ENCODE assay signal across 1 fruit fly cellular context in the genomic region with DNA sequence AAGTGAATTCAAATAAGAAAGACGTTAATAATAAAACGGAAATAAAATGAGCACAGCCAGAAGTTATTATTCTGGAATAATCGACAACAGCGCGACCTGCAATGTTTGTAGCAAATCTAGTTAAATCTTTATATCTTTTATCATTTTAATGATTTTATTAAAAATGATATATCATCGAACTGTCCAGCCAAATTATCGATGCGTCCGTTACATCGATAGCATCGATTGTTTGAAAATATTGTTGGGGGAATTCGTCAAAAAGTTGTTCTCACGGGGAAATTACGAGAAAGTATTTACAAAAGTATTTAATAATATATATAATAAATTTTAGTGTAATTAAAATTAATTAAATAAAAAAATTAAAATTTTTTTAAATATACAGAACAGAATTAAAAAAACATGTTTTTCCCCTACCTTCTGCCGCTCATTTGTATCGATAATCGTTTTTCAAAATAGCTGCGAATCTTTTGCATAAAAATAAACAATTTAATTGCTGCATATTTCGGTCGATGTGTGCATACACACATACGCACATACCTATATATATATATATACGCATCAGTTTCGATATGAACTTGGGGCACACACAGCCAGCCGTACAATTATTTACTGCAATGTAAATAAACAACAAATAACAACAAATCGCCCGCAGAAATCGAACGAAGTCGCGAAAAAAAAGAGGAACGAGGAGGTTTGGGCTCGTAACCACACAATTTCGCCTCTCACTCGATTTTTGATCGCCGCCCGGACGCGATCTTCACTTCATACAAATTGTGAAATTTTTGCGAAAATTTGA.
TF ChIP-seq lines count a peak whose summit lies in the region.

Gene CG32599 (plus strand): TSS at position 746 of the 796 bp plus-strand sequence.

TF ChIP-seq in whole organism, embryonic, 481 proteins besides CTCF, POLR2A, EP300 and RAD21 (continued from another document):
- TF ChIP-seq chinmo (GFP tag; IDR thresholded peaks at IDR 0.05; lab: Robert Waterston, UW; ENCODE audit: partially characterized antibody) (0 out of 4 replicates have a peak, but pooled peaks have one; percentile 44), en (GFP tag; optimal IDR thresholded peaks at IDR 0.05; lab: Kevin White, UChicago) (no peak), Usf (GFP tag; optimal IDR thresholded peaks at IDR 0.05; lab: Kevin White, UChicago) (no peak), CG11504 (tag; optimal IDR thresholded peaks at IDR 0.05; lab: Kevin White, UChicago) (peak; percentile 53), CG33213 (GFP tag; optimal IDR thresholded peaks at IDR 0.05; lab: Kevin White, UChicago) (no peak), da (GFP tag; optimal IDR thresholded peaks at IDR 0.05; lab: Kevin White, UChicago) (no peak), fd96Cb (tag; optimal IDR thresholded peaks at IDR 0.05; lab: Kevin White, UChicago) (peak; percentile 29), HHEX (GFP tag; optimal IDR thresholded peaks at IDR 0.05; lab: Kevin White, UChicago) (no peak), zen (tag; optimal IDR thresholded peaks at IDR 0.05; lab: Kevin White, UChicago) (peak; percentile 33), CG8924 (tag; optimal IDR thresholded peaks at IDR 0.05; lab: Kevin White, UChicago) (peak; percentile 51), Blimp-1 (GFP tag; optimal IDR thresholded peaks at IDR 0.05; lab: Kevin White, UChicago) (peak; percentile 32), CG12391 (tag; optimal IDR thresholded peaks at IDR 0.05; lab: Kevin White, UChicago) (peak; percentile 62), so (GFP tag; IDR thresholded peaks at IDR 0.05; lab: Robert Waterston, UW) (no peak), Six4 (GFP tag; optimal IDR thresholded peaks at IDR 0.05; lab: Kevin White, UChicago) (no peak), CG7963 (GFP tag; IDR thresholded peaks at IDR 0.05; lab: Robert Waterston, UW; ENCODE audit: partially characterized antibody) (peak; percentile 33; the same call in 1 of the 3 replicates), CG17361 (GFP tag; IDR thresholded peaks at IDR 0.05; lab: Robert Waterston, UW) (peak; percentile 41; the same call in 1 of the 3 replicates), CG6791 (GFP tag; IDR thresholded peaks at IDR 0.05; lab: Robert Waterston, UW; ENCODE audit: partially characterized antibody) (peak; percentile 62; the same call in 1 of the 3 replicates), mam (GFP tag; optimal IDR thresholded peaks at IDR 0.05; lab: Kevin White, UChicago) (no peak), vvl (GFP tag; IDR thresholded peaks at IDR 0.05; lab: Robert Waterston, UW) (peak; percentile 70), rib (GFP tag; IDR thresholded peaks at IDR 0.05; lab: Robert Waterston, UW) (no peak), ato (GFP tag; IDR thresholded peaks at IDR 0.05; lab: Robert Waterston, UW; ENCODE audit: partially characterized antibody) (0 out of 2 replicates have a peak, but pooled peaks have one; percentile 14), CG9876 (GFP tag; optimal IDR thresholded peaks at IDR 0.05; lab: Kevin White, UChicago) (no peak), CG9437 (GFP tag; optimal IDR thresholded peaks at IDR 0.05; lab: Kevin White, UChicago) (no peak), dmrt11E (tag; optimal IDR thresholded peaks at IDR 0.05; lab: Kevin White, UChicago) (peak; percentile 43), CG10267 (tag; optimal IDR thresholded peaks at IDR 0.05; lab: Kevin White, UChicago) (peak; percentile 44), CG32767 (GFP tag; IDR thresholded peaks at IDR 0.05; lab: Robert Waterston, UW) (peak; percentile 25; the same call in 1 of the 2 replicates), hkb (optimal IDR thresholded peaks at IDR 0.05; lab: Kevin White, UChicago) (no peak), hkb (GFP tag; IDR thresholded peaks at IDR 0.05; lab: Robert Waterston, UW) (peak; percentile 54), CG17328 (GFP tag; IDR thresholded peaks at IDR 0.05; lab: Robert Waterston, UW) (peak; percentile 47; the same call in 1 of the 2 replicates), jumu (GFP tag; optimal IDR thresholded peaks at IDR 0.05; lab: Kevin White, UChicago) (no peak), onecut (GFP tag; IDR thresholded peaks at IDR 0.05; lab: Robert Waterston, UW) (no peak), pan (optimal IDR thresholded peaks at IDR 0.05; lab: Kevin White, UChicago) (no peak), pan (GFP tag; optimal IDR thresholded peaks at IDR 0.05 in 1 of 2, IDR thresholded peaks at IDR 0.05 in 1 of 2) (peak in 1 of 2 experiments; percentile 77), CG12236 (GFP tag; optimal IDR thresholded peaks at IDR 0.05; lab: Kevin White, UChicago) (no peak), odd (GFP tag; optimal IDR thresholded peaks at IDR 0.05; lab: Kevin White, UChicago) (no peak), zf30C (GFP tag; optimal IDR thresholded peaks at IDR 0.05; lab: Kevin White, UChicago) (no peak), Sox100B (GFP tag; optimal IDR thresholded peaks at IDR 0.05; lab: Kevin White, UChicago) (peak; percentile 27), wek (GFP tag; optimal IDR thresholded peaks at IDR 0.05; lab: Kevin White, UChicago) (peak; percentile 89), zfh1 (GFP tag; IDR thresholded peaks at IDR 0.05; lab: Robert Waterston, UW) (peak; percentile 70; the same call in 2 of the 3 replicates), Nf-YC (tag; optimal IDR thresholded peaks at IDR 0.05; lab: Kevin White, UChicago) (peak; percentile 11), grau (tag; optimal IDR thresholded peaks at IDR 0.05; lab: Kevin White, UChicago) (peak; percentile 46), nau (GFP tag; optimal IDR thresholded peaks at IDR 0.05; lab: Kevin White, UChicago) (no peak), CG4360 (GFP tag; IDR thresholded peaks at IDR 0.05; lab: Robert Waterston, UW) (no peak; the same call in 1 of the 2 replicates), cg (GFP tag; optimal IDR thresholded peaks at IDR 0.05; lab: Kevin White, UChicago) (no peak), Hr3 (GFP tag; optimal IDR thresholded peaks at IDR 0.05; lab: Kevin White, UChicago) (peak; percentile 20), eve (GFP tag; optimal IDR thresholded peaks at IDR 0.05; lab: Kevin White, UChicago) (no peak), crol (GFP tag; IDR thresholded peaks at IDR 0.05; lab: Robert Waterston, UW) (no peak), tna (GFP tag; IDR thresholded peaks at IDR 0.05; lab: Robert Waterston, UW; ENCODE audit: partially characterized antibody) (peak; percentile 47; the same call in 1 of the 2 replicates), Sin3A (optimal IDR thresholded peaks at IDR 0.05; lab: Kevin White, UChicago) (no peak), CG17829 (tag; optimal IDR thresholded peaks at IDR 0.05; lab: Kevin White, UChicago) (peak; percentile 44), CG3847 (GFP tag; IDR thresholded peaks at IDR 0.05; lab: Robert Waterston, UW) (no peak), Med (GFP tag; lab: Kevin White, UChicago) (peak; percentile 5), her (GFP tag; optimal IDR thresholded peaks at IDR 0.05; lab: Kevin White, UChicago) (no peak), kni (GFP tag; optimal IDR thresholded peaks at IDR 0.05; lab: Kevin White, UChicago) (no peak), zfh2 (GFP tag; optimal IDR thresholded peaks at IDR 0.05; lab: Kevin White, UChicago) (no peak), CG15696 (tag; optimal IDR thresholded peaks at IDR 0.05; lab: Kevin White, UChicago) (peak; percentile 21), CG5180 (GFP tag; optimal IDR thresholded peaks at IDR 0.05; lab: Kevin White, UChicago) (no peak), CG3995 (GFP tag; optimal IDR thresholded peaks at IDR 0.05; lab: Kevin White, UChicago) (peak; percentile 75), Rx (GFP tag; IDR thresholded peaks at IDR 0.05; lab: Robert Waterston, UW) (no peak), CG9727 (GFP tag; optimal IDR thresholded peaks at IDR 0.05; lab: Kevin White, UChicago) (peak; percentile 48), ara (GFP tag; IDR thresholded peaks at IDR 0.05; lab: Robert Waterston, UW) (peak; percentile 58; the same call in 1 of the 2 replicates), CG34224 (GFP tag; IDR thresholded peaks at IDR 0.05; lab: Robert Waterston, UW; ENCODE audit: partially characterized antibody) (peak; percentile 54; the same call in 1 of the 3 replicates), HLHmδ (GFP tag; optimal IDR thresholded peaks at IDR 0.05; lab: Kevin White, UChicago) (no peak), CG32532 (GFP tag; IDR thresholded peaks at IDR 0.05; lab: Robert Waterston, UW) (peak; percentile 56), CG2116 (GFP tag; optimal IDR thresholded peaks at IDR 0.05; lab: Kevin White, UChicago) (peak; percentile 46), vnd (GFP tag; IDR thresholded peaks at IDR 0.05; lab: Robert Waterston, UW; ENCODE audit: partially characterized antibody) (peak; percentile 58; the same call in 2 of the 3 replicates), bbx (GFP tag; IDR thresholded peaks at IDR 0.05; lab: Robert Waterston, UW; ENCODE audit: partially characterized antibody) (peak; percentile 59), CG11723 (GFP tag; optimal IDR thresholded peaks at IDR 0.05; lab: Kevin White, UChicago) (no peak), CG12942 (GFP tag; optimal IDR thresholded peaks at IDR 0.05; lab: Kevin White, UChicago) (no peak), CG13424 (tag; optimal IDR thresholded peaks at IDR 0.05; lab: Kevin White, UChicago) (peak; percentile 52), row (GFP tag; IDR thresholded peaks at IDR 0.05; lab: Robert Waterston, UW) (peak; percentile 66), CG6254 (GFP tag; optimal IDR thresholded peaks at IDR 0.05; lab: Kevin White, UChicago) (no peak), CG13624 (GFP tag; optimal IDR thresholded peaks at IDR 0.05; lab: Kevin White, UChicago) (no peak), cad (GFP tag; optimal IDR thresholded peaks at IDR 0.05; lab: Kevin White, UChicago) (no peak), CG17802 (tag; optimal IDR thresholded peaks at IDR 0.05; lab: Kevin White, UChicago) (peak; percentile 40), CG14050 (GFP tag; IDR thresholded peaks at IDR 0.05; lab: Robert Waterston, UW) (0 out of 3 replicates have a peak, but pooled peaks have one; percentile 35), Stat92E (GFP tag; optimal IDR thresholded peaks at IDR 0.05; lab: Kevin White, UChicago) (no peak), ro (GFP tag; IDR thresholded peaks at IDR 0.05; lab: Robert Waterston, UW) (no peak), Abd-B (GFP tag; optimal IDR thresholded peaks at IDR 0.05; lab: Kevin White, UChicago) (peak; percentile 30), org-1 (GFP tag; optimal IDR thresholded peaks at IDR 0.05; lab: Kevin White, UChicago) (no peak), BtbVII (GFP tag; optimal IDR thresholded peaks at IDR 0.05; lab: Kevin White, UChicago) (no peak), CG10274 (GFP tag; optimal IDR thresholded peaks at IDR 0.05; lab: Kevin White, UChicago) (no peak), sim (GFP tag; IDR thresholded peaks at IDR 0.05; lab: Robert Waterston, UW) (no peak), ind (GFP tag; optimal IDR thresholded peaks at IDR 0.05; lab: Kevin White, UChicago) (peak; percentile 22), CG15073 (GFP tag; optimal IDR thresholded peaks at IDR 0.05; lab: Kevin White, UChicago) (no peak), gem (tag; optimal IDR thresholded peaks at IDR 0.05; lab: Kevin White, UChicago) (peak; percentile 73), CG2712 (tag; optimal IDR thresholded peaks at IDR 0.05; lab: Kevin White, UChicago) (peak; percentile 67), insv (GFP tag; optimal IDR thresholded peaks at IDR 0.05; lab: Kevin White, UChicago) (peak in 1 of 2 experiments; percentile 87), B-H1 (GFP tag; IDR thresholded peaks at IDR 0.05; lab: Robert Waterston, UW) (peak; percentile 23; the same call in 1 of the 3 replicates), YL-1 (GFP tag; optimal IDR thresholded peaks at IDR 0.05; lab: Kevin White, UChicago) (peak; percentile 6), sens-2 (GFP tag; IDR thresholded peaks at IDR 0.05; lab: Robert Waterston, UW) (no peak), psq (GFP tag; optimal IDR thresholded peaks at IDR 0.05; lab: Kevin White, UChicago) (no peak), CG7839 (tag; optimal IDR thresholded peaks at IDR 0.05; lab: Kevin White, UChicago) (peak; percentile 46), pfk (GFP tag; optimal IDR thresholded peaks at IDR 0.05; lab: Kevin White, UChicago) (no peak), Xrp1 (GFP tag; IDR thresholded peaks at IDR 0.05; lab: Robert Waterston, UW) (peak; percentile 62), tin (GFP tag; optimal IDR thresholded peaks at IDR 0.05; lab: Kevin White, UChicago) (no peak), lmd (GFP tag; IDR thresholded peaks at IDR 0.05; lab: Robert Waterston, UW) (peak; percentile 29), CG12104 (GFP tag; optimal IDR thresholded peaks at IDR 0.05; lab: Kevin White, UChicago) (peak; percentile 3)
